Worm (Caenorhabditis elegans): ENCODE results near the gene R07E5.5.
A peak's percentile ranks its signal among the peaks of the same experiment; 100 is the strongest.
"Not testable (repeated sequence)": the region's sequence is repeated elsewhere in the genome, so short reads cannot be mapped to it uniquely, and the experiment has no call there.

DNA sequence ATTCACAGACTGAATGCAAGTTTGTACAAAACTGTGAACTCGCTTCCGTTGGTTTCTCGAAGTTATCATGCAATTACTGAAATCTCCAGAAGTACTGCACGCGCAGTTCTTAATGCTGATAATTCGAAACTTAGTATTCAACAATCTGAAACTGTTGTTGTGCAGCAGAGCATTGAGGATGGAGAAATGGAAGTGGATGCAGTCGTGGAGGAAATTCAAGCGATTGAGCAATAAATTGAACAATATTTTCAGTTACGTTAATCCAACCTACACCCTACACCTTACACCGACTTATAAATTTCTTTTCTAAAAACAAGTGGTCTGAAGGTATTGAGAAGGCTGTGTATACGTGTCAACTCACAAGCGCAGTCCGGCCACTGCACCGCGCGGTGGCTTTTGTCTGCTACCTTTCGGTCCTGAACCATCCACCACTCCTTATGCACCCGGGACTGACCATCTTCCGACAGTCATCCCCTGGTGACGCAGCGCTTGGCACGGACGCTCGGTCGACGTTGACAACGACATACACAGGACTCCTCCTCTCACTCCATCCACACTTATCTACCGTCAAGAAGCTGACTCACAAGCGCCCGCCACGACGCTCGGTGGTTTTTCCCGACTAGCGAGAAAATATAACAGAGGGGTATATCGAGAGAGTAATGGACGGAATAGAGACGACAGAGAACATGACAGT, 18.5 kb upstream of the R07E5.5 start:
- TF ChIP-seq hlh-15 (tag; optimal IDR thresholded peaks at IDR 0.05) (peak; percentile 18), sox-2 (GFP tag; IDR thresholded peaks at IDR 0.05) (peak; percentile 69), ceh-31 (tag; optimal IDR thresholded peaks at IDR 0.05) (peak; percentile 70), zip-5 (tag; optimal IDR thresholded peaks at IDR 0.05) (peak; percentile 10)
- TF ChIP-seq unc-42 (tag; optimal IDR thresholded peaks at IDR 0.05); pag-3 (tag; optimal IDR thresholded peaks at IDR 0.05; ENCODE audit: borderline replicate concordance); pha-4 (tag; optimal IDR thresholded peaks at IDR 0.05); ama-1 (optimal IDR thresholded peaks at IDR 0.05): not testable (repeated sequence)

Measured in whole organism, late embryonic.